Fruit fly (Drosophila melanogaster): Measurements from ENCODE around the gene Ncoa6.

The Ncoa6 gene

dm6 chr2L:5374989-5375388, 48.5 kb upstream of the Ncoa6 start:
- TF ChIP-seq slbo (GFP tag; IDR thresholded peaks at IDR 0.05): no peak
- peak; percentile 13 for TF ChIP-seq sens (GFP tag)

DNA sequence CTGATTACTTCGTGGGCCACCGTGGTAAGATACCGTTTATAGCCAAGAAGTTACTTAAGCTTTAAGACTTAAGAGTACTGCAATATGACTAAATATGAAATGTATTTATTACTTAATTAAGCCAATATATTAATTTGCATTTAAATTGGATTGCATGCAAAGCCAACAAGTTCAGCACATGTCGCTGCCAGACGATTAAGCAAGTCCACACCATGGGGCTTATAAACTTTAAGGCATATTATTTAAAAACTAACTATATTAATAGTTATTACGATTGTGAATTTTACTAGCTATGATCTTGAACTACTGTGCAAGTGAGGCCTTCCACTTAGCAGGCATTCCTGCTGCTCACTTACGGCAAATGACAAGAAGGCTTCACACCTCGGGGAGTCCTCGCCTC, 47.7 kb upstream of the Ncoa6 start:
- no peak for TF ChIP-seq CG6791 (GFP tag; IDR thresholded peaks at IDR 0.05; ENCODE audit: partially characterized antibody)

DNA sequence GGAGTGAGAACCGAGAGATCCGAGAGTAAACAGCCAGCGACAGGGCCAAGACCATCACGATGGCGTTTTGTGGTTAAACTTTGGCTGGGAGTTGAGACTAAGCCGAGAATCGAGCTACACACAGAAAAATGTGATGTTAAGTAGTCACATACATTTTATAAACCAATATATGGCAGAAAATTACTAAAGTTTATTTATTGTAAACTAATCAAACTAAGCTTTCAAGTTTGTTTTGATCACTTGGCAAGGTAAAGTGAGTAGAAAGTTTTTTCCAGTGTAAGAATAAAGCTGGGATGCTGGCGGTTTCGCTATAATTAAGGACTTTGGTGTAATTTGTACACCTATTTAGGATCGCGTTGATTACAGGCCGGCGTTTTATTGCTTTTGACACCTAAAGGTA, 46.1 kb upstream of the Ncoa6 start:
- TF ChIP-seq nom (GFP tag; optimal IDR thresholded peaks at IDR 0.05): peak; percentile 67
- peak in 1 of 2 experiments; percentile 15 for TF ChIP-seq bsh (GFP tag; optimal IDR thresholded peaks at IDR 0.05)
- no peak for TF ChIP-seq CG2875 (GFP tag; optimal IDR thresholded peaks at IDR 0.05)
- TF ChIP-seq MTF-1 (GFP tag; optimal IDR thresholded peaks at IDR 0.05; ENCODE audit: borderline replicate concordance): no peak
- TF ChIP-seq mam (GFP tag; optimal IDR thresholded peaks at IDR 0.05): no peak
- TF ChIP-seq CG3407 (GFP tag; optimal IDR thresholded peaks at IDR 0.05): no peak
- TF ChIP-seq al (GFP tag; IDR thresholded peaks at IDR 0.05): no peak

DNA sequence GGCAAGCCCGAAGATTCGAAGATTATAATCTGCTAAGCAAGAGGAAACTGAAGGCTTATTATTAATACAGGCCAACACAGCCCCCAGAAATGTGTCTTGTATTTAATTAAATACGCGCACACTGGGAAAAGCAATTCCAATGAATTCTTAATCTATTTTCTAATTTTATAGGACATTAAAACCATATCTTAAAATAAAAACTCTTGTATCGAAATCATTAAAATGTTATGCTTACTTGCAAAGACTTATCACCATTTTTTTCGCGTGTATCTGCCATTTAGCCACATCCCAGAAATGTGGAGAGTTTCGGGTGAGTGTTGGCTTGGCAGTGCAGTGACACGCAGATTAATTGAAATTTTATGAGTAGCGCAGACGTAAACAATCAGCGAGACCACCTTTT, 41.5 kb upstream of the Ncoa6 start:
- TF ChIP-seq CG7556 (GFP tag; optimal IDR thresholded peaks at IDR 0.05) (no peak), NFAT (GFP tag; IDR thresholded peaks at IDR 0.05) (no peak), CG1792 (GFP tag; optimal IDR thresholded peaks at IDR 0.05) (no peak), CG7839 (tag; optimal IDR thresholded peaks at IDR 0.05) (no peak), CG4360 (GFP tag; IDR thresholded peaks at IDR 0.05) (no peak), rib (GFP tag; IDR thresholded peaks at IDR 0.05) (no peak), CG3163 (GFP tag; optimal IDR thresholded peaks at IDR 0.05) (no peak), grn (GFP tag; optimal IDR thresholded peaks at IDR 0.05) (peak; percentile 25), gem (tag; optimal IDR thresholded peaks at IDR 0.05) (peak; percentile 5), vnd (GFP tag; IDR thresholded peaks at IDR 0.05; ENCODE audit: partially characterized antibody) (no peak), sens (GFP tag) (peak; percentile 54), pho (GFP tag; optimal IDR thresholded peaks at IDR 0.05) (no peak), Fer1 (GFP tag; optimal IDR thresholded peaks at IDR 0.05) (no peak), ind (GFP tag; optimal IDR thresholded peaks at IDR 0.05) (no peak), vfl (GFP tag; optimal IDR thresholded peaks at IDR 0.05) (no peak), CG10543 (GFP tag; optimal IDR thresholded peaks at IDR 0.05) (no peak), Hr51 (GFP tag; optimal IDR thresholded peaks at IDR 0.05) (no peak), CG1024 (GFP tag; IDR thresholded peaks at IDR 0.05) (no peak), CG8765 (GFP tag; IDR thresholded peaks at IDR 0.05) (no peak), CG1603 (tag; optimal IDR thresholded peaks at IDR 0.05) (no peak), Side (GFP tag; optimal IDR thresholded peaks at IDR 0.05) (no peak), CG13296 (GFP tag; optimal IDR thresholded peaks at IDR 0.05) (no peak), Atf3 (GFP tag; optimal IDR thresholded peaks at IDR 0.05) (no peak), gfzf (GFP tag; optimal IDR thresholded peaks at IDR 0.05) (no peak)

- TF ChIP-seq CG3407 (GFP tag; optimal IDR thresholded peaks at IDR 0.05) (no peak), oc (tag; optimal IDR thresholded peaks at IDR 0.05) (no peak), CG9876 (GFP tag; optimal IDR thresholded peaks at IDR 0.05) (no peak), chif (GFP tag; optimal IDR thresholded peaks at IDR 0.05) (peak in 1 of 2 experiments; percentile 0), CG8290 (GFP tag; optimal IDR thresholded peaks at IDR 0.05) (peak; percentile 42), CG8290 (tag; optimal IDR thresholded peaks at IDR 0.05) (no peak), D (optimal IDR thresholded peaks at IDR 0.05) (no peak), D (GFP tag; optimal IDR thresholded peaks at IDR 0.05) (no peak), CG17829 (tag; optimal IDR thresholded peaks at IDR 0.05) (peak; percentile 64), unc-4 (GFP tag; IDR thresholded peaks at IDR 0.05; ENCODE audit: partially characterized antibody) (no peak), CG6683 (GFP tag; optimal IDR thresholded peaks at IDR 0.05) (no peak), CG6813 (GFP tag; optimal IDR thresholded peaks at IDR 0.05) (no peak), CG7928 (GFP tag; optimal IDR thresholded peaks at IDR 0.05) (no peak), gt (GFP tag; IDR thresholded peaks at IDR 0.05) (no peak), seq (GFP tag; IDR thresholded peaks at IDR 0.05) (no peak)
Observed at dm6 chr2L:5365841-5366240, 39.4 kb upstream of the Ncoa6 start.

Data from whole organism, embryonic.